Fruit fly (Drosophila melanogaster): Measurements from ENCODE around the gene Rca1.

Rca1 gene

dm6 chr2L:6830264-6830729, 21.8 kb upstream of the Rca1 start (continued):
- TF ChIP-seq Dll (GFP tag; IDR thresholded peaks at IDR 0.05; ENCODE audit: partially characterized antibody) (no peak), nerfin-2 (GFP tag; IDR thresholded peaks at IDR 0.05; ENCODE audit: partially characterized antibody) (no peak), bsh (GFP tag; optimal IDR thresholded peaks at IDR 0.05) (peak in 1 of 2 experiments; percentile 56), croc (GFP tag; conservative IDR thresholded peaks at IDR 0.05) (peak; percentile 47; the same call in 2 of the 3 replicates), ham (GFP tag; IDR thresholded peaks at IDR 0.05) (no peak), vvl (GFP tag; IDR thresholded peaks at IDR 0.05) (0 out of 2 replicates have a peak, but pooled peaks have one; percentile 40), CG2202 (tag; optimal IDR thresholded peaks at IDR 0.05) (peak; percentile 27), ems (GFP tag; optimal IDR thresholded peaks at IDR 0.05) (no peak), dati (GFP tag; IDR thresholded peaks at IDR 0.05) (no peak), bigmax (GFP tag; optimal IDR thresholded peaks at IDR 0.05) (no peak), CG8089 (GFP tag; optimal IDR thresholded peaks at IDR 0.05) (no peak), exex (tag; optimal IDR thresholded peaks at IDR 0.05) (no peak), CG8765 (GFP tag; IDR thresholded peaks at IDR 0.05) (peak; percentile 40; the same call in 1 of the 2 replicates), chif (GFP tag; optimal IDR thresholded peaks at IDR 0.05) (peak in 1 of 2 experiments; percentile 9), shn (GFP tag; optimal IDR thresholded peaks at IDR 0.05) (no peak), NC2β (GFP tag; optimal IDR thresholded peaks at IDR 0.05) (no peak), Ets97D (GFP tag; optimal IDR thresholded peaks at IDR 0.05) (no peak), ind (GFP tag; optimal IDR thresholded peaks at IDR 0.05) (peak; percentile 7), CG11560 (tag; IDR thresholded peaks at IDR 0.05) (no peak), CG14965 (GFP tag; optimal IDR thresholded peaks at IDR 0.05; ENCODE audit: borderline replicate concordance) (no peak), tup (GFP tag; optimal IDR thresholded peaks at IDR 0.05) (no peak), CG4854 (GFP tag; optimal IDR thresholded peaks at IDR 0.05) (no peak), CG9727 (GFP tag; optimal IDR thresholded peaks at IDR 0.05) (peak; percentile 89), HmgZ (tag; optimal IDR thresholded peaks at IDR 0.05) (no peak), CG13424 (tag; optimal IDR thresholded peaks at IDR 0.05) (peak; percentile 72), CG34422 (GFP tag; IDR thresholded peaks at IDR 0.05) (no peak), Fer2 (tag; optimal IDR thresholded peaks at IDR 0.05) (no peak), CG17385 (GFP tag; optimal IDR thresholded peaks at IDR 0.05) (peak; percentile 45), CG33557 (GFP tag; optimal IDR thresholded peaks at IDR 0.05) (peak; percentile 78), Hey (tag; optimal IDR thresholded peaks at IDR 0.05) (no peak), CG18619 (GFP tag; optimal IDR thresholded peaks at IDR 0.05) (peak; percentile 56), sisA (GFP tag; IDR thresholded peaks at IDR 0.05) (no peak), CG7357 (GFP tag; IDR thresholded peaks at IDR 0.05) (no peak), ATbp (GFP tag; optimal IDR thresholded peaks at IDR 0.05) (peak; percentile 7), seq (GFP tag; IDR thresholded peaks at IDR 0.05) (0 out of 2 replicates have a peak, but pooled peaks have one; percentile 26), CG13624 (GFP tag; optimal IDR thresholded peaks at IDR 0.05) (no peak), emc (GFP tag; optimal IDR thresholded peaks at IDR 0.05) (no peak), CG18262 (tag; optimal IDR thresholded peaks at IDR 0.05) (peak; percentile 88), CG8924 (tag; optimal IDR thresholded peaks at IDR 0.05) (peak; percentile 83), CG7745 (tag; optimal IDR thresholded peaks at IDR 0.05) (no peak), bbx (GFP tag; IDR thresholded peaks at IDR 0.05; ENCODE audit: partially characterized antibody) (no peak), Lhr (GFP tag; optimal IDR thresholded peaks at IDR 0.05) (peak; percentile 27), CG1603 (tag; optimal IDR thresholded peaks at IDR 0.05) (no peak), ci (GFP tag; IDR thresholded peaks at IDR 0.05) (peak; percentile 33; the same call in 1 of the 3 replicates), sens (GFP tag) (peak; percentile 83), Neu2 (GFP tag; optimal IDR thresholded peaks at IDR 0.05; ENCODE audit: borderline replicate concordance) (no peak), CG10274 (GFP tag; optimal IDR thresholded peaks at IDR 0.05) (no peak), crc (GFP tag; optimal IDR thresholded peaks at IDR 0.05) (no peak), lov (optimal IDR thresholded peaks at IDR 0.05) (no peak), lov (GFP tag; IDR thresholded peaks at IDR 0.05) (no peak), amos (GFP tag; IDR thresholded peaks at IDR 0.05; ENCODE audit: partially characterized antibody) (no peak)

Measured in whole organism, embryonic.